Worm (Caenorhabditis elegans) whole organism, L1 larva: ENCODE data around the gene C07D10.5.

Source experiments
- ama-1 ChIP-seq: fragments of 150-350 bp; optimal IDR thresholded peaks from 2 replicates; lab custom pipeline; 2014
- ceh-88 ChIP-seq: fragments of 200-800 bp; sonication (Bioruptor generic); IDR thresholded peaks from 2 replicates; pipeline ENCODE4 v1.3.6; 2022; ENCODE audit warnings: missing genetic modification characterization, missing compliant biosample characterization
- elt-2 ChIP-seq: sonication (generic microtip); optimal IDR thresholded peaks from 2 replicates; lab custom pipeline; 2016; ENCODE audit warnings: missing genetic modification characterization, mild to moderate bottlenecking, inconsistent platforms, missing compliant biosample characterization, missing genetic modification reagents
- elt-3 ChIP-seq, 6 experiments: fragments of 150-350 bp in 1 of 6; sonication (generic microtip); optimal IDR thresholded peaks; 2 replicates each; lab custom pipeline; 2017 to 2018; ENCODE audit warnings: missing biosample characterization in 6 of 6, missing genetic modification characterization in 6 of 6, inconsistent platforms in 1 of 6
- isw-1 ChIP-seq: fragments of 200-800 bp; sonication (Bioruptor generic); IDR thresholded peaks from 2 replicates; pipeline ENCODE4 v1.3.6; 2022; ENCODE audit warnings: missing genetic modification characterization, missing compliant biosample characterization
- jun-1 ChIP-seq: fragments of 150-350 bp; optimal IDR thresholded peaks from 2 replicates; lab custom pipeline; 2014; ENCODE audit warnings: missing biosample characterization, missing genetic modification reagents, missing genetic modification characterization
- lin-13 ChIP-seq: fragments of 150-350 bp; optimal IDR thresholded peaks from 2 replicates; lab custom pipeline; 2014; ENCODE audit warnings: missing biosample characterization, missing genetic modification reagents, missing genetic modification characterization
- mdl-1 ChIP-seq, 2 experiments: fragments of 150-350 bp; optimal IDR thresholded peaks; 2 replicates each; lab custom pipeline; 2014 to 2017; ENCODE audit warnings: missing biosample characterization in 2 of 2, missing genetic modification characterization in 2 of 2, inconsistent platforms in 1 of 2
- mef-2 ChIP-seq: fragments of 150-350 bp; optimal IDR thresholded peaks from 2 replicates; lab custom pipeline; 2014; ENCODE audit warnings: missing biosample characterization, missing genetic modification characterization
- nhr-76 ChIP-seq: sonication (generic microtip); optimal IDR thresholded peaks from 2 replicates; lab custom pipeline; 2017; ENCODE audit warnings: missing biosample characterization, missing genetic modification characterization
- xbp-1 ChIP-seq: sonication (generic microtip); optimal IDR thresholded peaks from 2 replicates; lab custom pipeline; 2016; ENCODE audit warnings: missing genetic modification characterization, missing compliant biosample characterization
- zag-1 ChIP-seq: fragments of 150-350 bp; optimal IDR thresholded peaks from 2 replicates; lab custom pipeline; 2014; ENCODE audit warnings: missing biosample characterization, missing genetic modification characterization
- ztf-11 ChIP-seq, 2 experiments: sonication (generic microtip); optimal IDR thresholded peaks; 2 replicates each; lab custom pipeline; 2016 to 2017; ENCODE audit warnings: missing genetic modification characterization in 2 of 2, missing biosample characterization in 1 of 2, missing compliant biosample characterization in 1 of 2

- TF ChIP-seq elt-2 (tag; lab: Kevin White, UChicago) (no peak), mef-2 (tag; lab: Kevin White, UChicago) (no peak), nhr-76 (tag; lab: Kevin White, UChicago) (no peak), lin-13 (no peak), ztf-11 (tag; optimal IDR thresholded peaks at IDR 0.05; lab: Kevin White, UChicago) (no peak), elt-3 (tag; optimal IDR thresholded peaks at IDR 0.05; lab: Kevin White, UChicago) (no peak), zag-1 (tag; lab: Kevin White, UChicago) (no peak), ama-1 (lab: Kevin White, UChicago) (no peak), mdl-1 (tag; optimal IDR thresholded peaks at IDR 0.05; lab: Kevin White, UChicago) (no peak), jun-1 (no peak), ceh-88 (GFP tag; lab: Robert Waterston, UW) (no peak), xbp-1 (tag; lab: Kevin White, UChicago) (no peak), isw-1 (GFP tag; lab: Robert Waterston, UW) (no peak)
These were observed 12.6 kb upstream of the C07D10.5 start, which contains the start of gene F43E2.6 for ce11 chrII:7368761-7369160.
